Fruit fly (Drosophila melanogaster) whole organism, larva: ENCODE results near the gene CG34292.
A peak's percentile ranks its signal among the peaks of the same experiment; 100 is the strongest.

Experiments
- noc ChIP-seq: fragments of 200-800 bp; sonication (Bioruptor generic); optimal IDR thresholded peaks from 3 replicates; lab custom pipeline; 2019; ENCODE audit warnings: missing biosample characterization, mild to moderate bottlenecking, missing genetic modification characterization, moderate library complexity

The CG34292 gene

dm6 chr3R:27070906-27071498 lies 9.0 kb downstream of the CG34292 start:
- TF ChIP-seq noc (tag; lab: Kevin White, UChicago), result no peak

DNA sequence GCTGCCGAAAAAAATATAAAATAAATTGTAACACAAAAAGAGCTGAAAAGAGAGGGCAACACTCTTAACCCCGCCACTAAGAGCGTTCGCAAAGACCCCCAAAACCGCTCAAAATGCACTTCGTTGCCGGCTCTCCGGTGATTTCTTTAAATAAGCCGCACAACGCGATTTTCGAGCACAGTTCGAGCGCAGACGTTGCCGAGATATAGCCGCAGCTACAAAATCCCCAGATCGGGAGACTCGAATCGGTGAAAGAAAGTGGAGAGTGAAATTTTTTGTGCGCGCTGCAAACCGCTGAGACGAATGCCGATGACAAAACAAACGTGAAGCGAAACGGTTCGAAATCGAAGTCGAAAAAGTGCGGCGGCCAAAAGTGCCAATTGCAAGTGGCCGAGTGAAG lies 13.7 kb downstream of the CG34292 start, which contains the start of gene CG14257:
TSS of gene CG14257 (plus strand) at position 177 of the 400 bp plus-strand sequence.
- no peak for TF ChIP-seq noc (tag; lab: Kevin White, UChicago)

DNA sequence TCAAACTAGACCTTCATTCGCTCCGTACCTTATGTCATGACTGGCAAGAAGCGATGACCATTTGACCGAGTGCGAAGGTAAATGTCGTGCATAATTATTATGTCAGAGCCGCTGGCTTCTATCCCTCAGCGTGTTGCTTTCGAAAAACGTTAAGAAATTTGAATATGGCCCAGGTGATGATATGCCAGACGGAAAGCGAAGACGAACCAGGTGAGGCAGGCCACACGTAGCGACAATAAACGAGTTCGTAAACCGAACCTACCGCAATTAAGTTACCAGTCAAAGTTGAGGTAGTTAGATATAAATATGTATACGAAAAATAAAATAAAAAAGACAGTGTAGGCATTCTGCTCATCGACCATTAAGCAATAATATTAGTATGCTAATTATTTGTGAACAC lies 14.6 kb downstream of the CG34292 start:
- TF ChIP-seq noc (tag; lab: Kevin White, UChicago), result no peak

dm6 chr3R:27082752-27083151 lies 20.7 kb downstream of the CG34292 start:
- no peak for TF ChIP-seq noc (tag; lab: Kevin White, UChicago)

dm6 chr3R:27084528-27085052 lies 22.6 kb downstream of the CG34292 start:
- TF ChIP-seq noc (tag; lab: Kevin White, UChicago), result no peak

dm6 chr3R:27087549-27087948 lies 25.5 kb downstream of the CG34292 start, which contains the start of gene Cpr97Ea:
Gene Cpr97Ea (minus strand): TSS chr3R:27087778.
- no peak for TF ChIP-seq noc (tag; lab: Kevin White, UChicago)

dm6 chr3R:27091106-27091505 lies 29.1 kb downstream of the CG34292 start, which contains the start of gene Cpr97Eb:
Gene Cpr97Eb (minus strand): TSS chr3R:27091130.
- TF ChIP-seq noc (tag; lab: Kevin White, UChicago), result no peak

dm6 chr3R:27092263-27092662 lies 30.2 kb downstream of the CG34292 start:
- TF ChIP-seq noc (tag; lab: Kevin White, UChicago), result no peak

DNA sequence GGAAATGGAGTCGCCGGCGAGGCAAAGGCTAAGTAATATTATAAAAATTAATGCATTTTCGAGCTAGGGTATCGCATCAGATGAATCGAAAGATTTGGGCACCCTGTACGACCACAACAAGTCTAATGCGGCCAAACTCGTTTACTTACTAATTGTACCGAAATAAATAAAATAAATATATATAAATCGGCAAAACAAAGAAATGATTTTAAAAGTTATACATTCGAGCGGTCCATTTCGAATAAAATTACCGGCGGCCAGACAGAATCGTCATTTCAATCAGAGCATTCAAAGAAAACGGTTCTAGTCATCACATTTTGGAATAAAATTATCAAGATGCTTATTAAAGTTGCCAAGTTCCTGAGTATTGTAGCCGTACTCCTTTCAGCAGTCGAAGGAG lies 30.8 kb downstream of the CG34292 start, which contains the start of gene CG14258:
TSS of gene CG14258 (plus strand) at position 301 of the 400 bp plus-strand sequence.
- no peak for TF ChIP-seq noc (tag; lab: Kevin White, UChicago)

DNA sequence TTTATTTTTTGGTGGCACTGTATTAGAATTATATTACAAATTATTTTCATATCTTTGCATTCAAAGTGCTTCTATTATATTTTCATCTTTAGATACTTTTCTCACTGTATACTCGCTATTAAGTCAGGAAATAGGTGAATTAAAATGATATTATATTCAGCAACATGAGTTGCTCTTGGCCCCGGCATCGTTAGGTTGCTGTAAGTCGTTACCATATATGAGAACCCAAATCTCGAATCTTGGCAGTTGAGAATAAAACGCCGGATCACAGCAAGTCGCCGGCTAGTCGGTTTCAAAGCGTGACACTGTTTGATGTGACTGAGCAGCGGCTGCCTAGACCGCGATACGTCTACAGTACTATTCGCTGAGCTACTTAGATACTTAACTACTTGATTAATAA lies 32.2 kb downstream of the CG34292 start, which contains the start of gene CG14259:
TSS of gene CG14259 (plus strand) at position 301 of the 400 bp plus-strand sequence.
- no peak for TF ChIP-seq noc (tag; lab: Kevin White, UChicago)

- no peak for TF ChIP-seq noc (tag; lab: Kevin White, UChicago)
These were observed 36.6 kb downstream of the CG34292 start for dm6 chr3R:27098638-27099037.

DNA sequence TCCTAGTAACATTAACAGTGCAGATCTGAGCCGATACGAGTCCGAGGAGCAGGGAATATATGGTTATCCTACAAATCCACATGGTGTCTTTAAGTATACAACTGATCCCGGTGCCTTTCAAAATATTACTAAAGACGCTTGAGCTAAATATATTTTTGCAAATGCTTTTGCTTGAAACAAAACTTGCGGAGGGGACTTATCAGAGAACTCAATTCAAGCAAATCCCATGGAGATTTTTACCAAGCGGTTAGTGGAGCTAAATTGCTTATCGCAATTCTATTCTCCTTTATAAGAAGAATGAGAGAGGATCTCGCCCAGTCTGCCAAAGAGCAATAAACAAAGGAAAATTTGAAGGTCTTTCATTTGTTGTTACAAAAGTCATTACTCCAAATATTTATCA lies 37.6 kb downstream of the CG34292 start, which contains the start of gene eater:
TSS of gene eater (minus strand) at position 101 of the 400 bp plus-strand sequence.
- no peak for TF ChIP-seq noc (tag; lab: Kevin White, UChicago)

- no peak for TF ChIP-seq noc (tag; lab: Kevin White, UChicago)
These were observed 38.9 kb downstream of the CG34292 start, which contains the start of gene Jhbp11 for dm6 chr3R:27100930-27101329. Gene Jhbp11 (plus strand): TSS chr3R:27101230.

dm6 chr3R:27105439-27105838 lies 43.4 kb downstream of the CG34292 start:
- TF ChIP-seq noc (tag; lab: Kevin White, UChicago), result no peak

DNA sequence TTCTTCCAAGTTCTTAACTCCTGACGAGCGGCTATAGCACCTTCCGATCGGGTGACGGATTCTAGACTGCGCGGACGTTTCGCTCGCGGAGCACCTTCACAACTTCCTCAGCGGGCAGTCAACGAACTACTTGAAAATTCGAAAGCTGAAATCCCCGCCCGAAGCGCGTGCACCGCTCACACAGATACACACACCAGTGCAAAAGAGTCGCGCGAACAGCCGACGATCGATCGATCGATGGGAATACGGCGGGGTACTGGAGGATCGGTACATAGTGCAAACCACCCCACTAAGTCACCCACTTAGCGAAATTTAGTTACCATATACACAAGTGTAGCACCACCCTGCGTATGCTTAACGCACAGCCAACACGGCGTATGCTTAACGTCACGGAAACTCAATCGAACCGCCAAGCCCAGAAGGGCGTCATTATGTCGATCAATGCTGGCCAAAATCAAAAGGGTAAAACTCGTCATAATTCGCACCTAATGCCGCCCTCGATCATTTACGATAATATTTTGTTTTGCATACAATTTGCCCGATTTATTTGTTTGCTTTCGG lies 44.2 kb downstream of the CG34292 start, which contains the start of gene CAH9:
TSS of gene CAH9 (minus strand) at position 51 of the 561 bp plus-strand sequence.
- no peak for TF ChIP-seq noc (tag; lab: Kevin White, UChicago)

dm6 chr3R:27108111-27108510 lies 46.1 kb downstream of the CG34292 start:
- TF ChIP-seq noc (tag; lab: Kevin White, UChicago), result peak; percentile 67
